Fruit fly (Drosophila melanogaster) S2 (cell line): ENCODE results near the gene CG3841.

Experiments
- CG8478 ChIP-seq: fragments of >200 bp; optimal IDR thresholded peaks from 2 replicates; lab custom pipeline; 2018
- CTCF ChIP-seq, 2 experiments: fragments of >200 bp; optimal IDR thresholded peaks; 2 replicates each; lab custom pipeline; 2018

DNA sequence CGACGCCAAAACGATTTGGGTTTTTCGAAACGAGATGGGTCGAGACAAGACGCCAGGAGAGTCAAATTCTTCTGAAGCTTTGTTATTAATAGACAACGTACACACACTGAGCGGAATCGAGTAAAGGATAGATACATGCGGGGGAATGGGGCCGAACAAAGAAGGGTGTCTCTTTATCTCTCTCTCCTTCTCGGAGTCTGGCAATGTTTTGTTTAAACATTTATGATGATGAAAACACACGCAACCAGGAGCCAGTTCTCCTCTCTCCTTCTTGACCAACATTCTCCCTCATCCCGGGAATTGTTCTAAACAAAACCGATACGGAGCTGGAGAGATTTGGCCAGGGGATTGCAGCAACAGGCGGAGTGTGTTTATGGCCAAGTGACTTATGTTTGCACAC, 31.4 kb upstream of the CG3841 start:
- TF ChIP-seq CTCF (optimal IDR thresholded peaks at IDR 0.05; lab: Kevin White, UChicago) (no peak), CG8478 (lab: Kevin White, UChicago) (no peak)
